Worm (Caenorhabditis elegans): ENCODE results near the gene F54D10.4.

DNA sequence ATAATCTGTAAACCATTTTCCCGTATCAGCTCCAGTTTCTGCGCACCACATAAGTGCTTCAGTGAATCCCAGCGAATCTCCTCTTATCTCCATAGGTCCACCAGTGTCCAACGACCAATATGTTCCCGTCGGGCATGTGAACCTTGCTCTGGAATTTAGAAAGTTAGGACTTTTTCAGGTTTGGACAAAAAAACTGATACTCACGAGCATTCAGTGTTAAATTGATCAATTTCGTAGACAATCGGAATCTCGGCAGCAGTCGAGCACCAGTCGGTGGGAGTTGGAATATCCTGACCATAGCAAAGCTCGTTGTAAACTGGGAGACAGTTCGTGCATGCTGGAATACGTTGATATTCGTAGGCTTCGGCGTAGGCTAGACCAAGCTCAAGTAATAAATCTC, 22.8 kb upstream of the F54D10.4 start:
- TF ChIP-seq elt-3 (tag; optimal IDR thresholded peaks at IDR 0.05) (no peak), unc-62 (GFP tag; optimal IDR thresholded peaks at IDR 0.05) (no peak), nhr-237 (tag; optimal IDR thresholded peaks at IDR 0.05) (no peak), egl-27 (tag; optimal IDR thresholded peaks at IDR 0.05) (no peak), nhr-11 (tag; optimal IDR thresholded peaks at IDR 0.05) (no peak), sem-4 (tag; optimal IDR thresholded peaks at IDR 0.05) (no peak), unc-39 (tag; optimal IDR thresholded peaks at IDR 0.05) (no peak), alr-1 (tag; optimal IDR thresholded peaks at IDR 0.05) (no peak), lin-13 (GFP tag; optimal IDR thresholded peaks at IDR 0.05) (no peak)
